Worm (Caenorhabditis elegans): ENCODE data around the gene dlg-1.
A peak's percentile ranks its signal among the peaks of the same experiment; 100 is the strongest.

dlg-1 gene

ce11 chrX:5450773-5451447 is 28.6 kb upstream of the dlg-1 start, which contains the start of gene C25F6.6 (continued):
- 0 out of 2 replicates have a peak, but pooled peaks have one; percentile 50 for TF ChIP-seq Y56A3A.18 (GFP tag; IDR thresholded peaks at IDR 0.05)
- no peak for TF ChIP-seq mes-4 (tag; optimal IDR thresholded peaks at IDR 0.05)
- TF ChIP-seq F33H1.4 (GFP tag; IDR thresholded peaks at IDR 0.05), result no peak
- no peak for TF ChIP-seq nhr-179 (tag; optimal IDR thresholded peaks at IDR 0.05)
- TF ChIP-seq ztf-18 (tag; optimal IDR thresholded peaks at IDR 0.05), result peak; percentile 43
- TF ChIP-seq lin-35 (GFP tag; optimal IDR thresholded peaks at IDR 0.05), result no peak
- no peak for TF ChIP-seq madf-3 (GFP tag; IDR thresholded peaks at IDR 0.05)
- TF ChIP-seq Y79H2A.3 (GFP tag; conservative IDR thresholded peaks at IDR 0.05), result no peak
- TF ChIP-seq F49E8.2 (tag; optimal IDR thresholded peaks at IDR 0.05; ENCODE audit: insufficient read depth), result no peak
- no peak for TF ChIP-seq ets-4 (GFP tag; optimal IDR thresholded peaks at IDR 0.05)
- peak; percentile 37 for TF ChIP-seq ZK185.1 (tag; optimal IDR thresholded peaks at IDR 0.05; ENCODE audit: poor library complexity, severe bottlenecking)
- TF ChIP-seq akir-1 (GFP tag; optimal IDR thresholded peaks at IDR 0.05), result no peak
- TF ChIP-seq egl-18 (GFP tag; IDR thresholded peaks at IDR 0.05), result no peak
- no peak for TF ChIP-seq ceh-27 (GFP tag; optimal IDR thresholded peaks at IDR 0.05)
- no peak for TF ChIP-seq Y53G8AR.9 (GFP tag; conservative IDR thresholded peaks at IDR 0.05)
- TF ChIP-seq sdz-38 (tag; optimal IDR thresholded peaks at IDR 0.05), result no peak
- no peak for TF ChIP-seq attf-3 (GFP tag; conservative IDR thresholded peaks at IDR 0.05)
- peak; percentile 77; the same call in 1 of the 2 replicates for TF ChIP-seq dox-1 (GFP tag; IDR thresholded peaks at IDR 0.05)
- TF ChIP-seq dpl-1 (GFP tag; optimal IDR thresholded peaks at IDR 0.05), result no peak
- TF ChIP-seq nhr-120 (GFP tag; IDR thresholded peaks at IDR 0.05), result no peak
- TF ChIP-seq egl-44 (GFP tag; IDR thresholded peaks at IDR 0.05), result peak; percentile 57; the same call in 1 of the 2 replicates
- no peak for TF ChIP-seq hlh-26 (GFP tag; conservative IDR thresholded peaks at IDR 0.05)
- TF ChIP-seq efl-1 (GFP tag; optimal IDR thresholded peaks at IDR 0.05), result no peak
- TF ChIP-seq tlf-1 (GFP tag; optimal IDR thresholded peaks at IDR 0.05), result no peak
- no peak for TF ChIP-seq F39B2.1 (GFP tag; IDR thresholded peaks at IDR 0.05)
- TF ChIP-seq lsl-1 (GFP tag; optimal IDR thresholded peaks at IDR 0.05), result no peak
- no peak for TF ChIP-seq nfya-2 (GFP tag; IDR thresholded peaks at IDR 0.05)
- no peak for TF ChIP-seq ceh-100 (GFP tag; IDR thresholded peaks at IDR 0.05)
- TF ChIP-seq athp-1 (tag; optimal IDR thresholded peaks at IDR 0.05), result no peak
- TF ChIP-seq let-526 (GFP tag; IDR thresholded peaks at IDR 0.05), result no peak

DNA sequence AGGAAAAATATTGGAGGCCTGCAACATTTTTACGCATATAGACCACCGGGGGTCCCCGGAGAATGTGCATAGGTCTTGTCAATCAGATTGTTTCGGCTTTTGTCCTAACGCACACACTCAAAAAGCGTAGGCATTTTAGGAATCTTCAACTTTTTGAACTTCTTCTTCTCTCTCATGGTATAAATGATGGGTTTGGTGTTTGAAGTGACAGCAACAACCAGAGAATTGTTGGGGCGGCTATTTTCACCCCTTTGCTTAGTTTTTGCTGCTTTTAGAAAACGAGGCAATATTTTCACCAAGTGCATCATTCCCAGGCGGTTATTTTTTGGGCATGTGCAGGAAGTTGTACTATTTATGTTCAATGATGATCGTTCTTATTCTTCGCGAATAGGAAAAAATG is 27.8 kb upstream of the dlg-1 start:
- no peak for TF ChIP-seq hsf-1 (GFP tag; IDR thresholded peaks at IDR 0.05)
- no peak for TF ChIP-seq chd-7 (tag; optimal IDR thresholded peaks at IDR 0.05)
- no peak for TF ChIP-seq B0035.1 (tag; optimal IDR thresholded peaks at IDR 0.05)
- TF ChIP-seq nfyb-1 (GFP tag; IDR thresholded peaks at IDR 0.05), result no peak
- no peak for TF ChIP-seq dox-1 (GFP tag; IDR thresholded peaks at IDR 0.05)
- TF ChIP-seq Y67H2A.10 (GFP tag; conservative IDR thresholded peaks at IDR 0.05), result no peak
- no peak for TF ChIP-seq attf-3 (GFP tag; conservative IDR thresholded peaks at IDR 0.05)
- TF ChIP-seq ceh-91 (GFP tag; IDR thresholded peaks at IDR 0.05), result no peak

DNA sequence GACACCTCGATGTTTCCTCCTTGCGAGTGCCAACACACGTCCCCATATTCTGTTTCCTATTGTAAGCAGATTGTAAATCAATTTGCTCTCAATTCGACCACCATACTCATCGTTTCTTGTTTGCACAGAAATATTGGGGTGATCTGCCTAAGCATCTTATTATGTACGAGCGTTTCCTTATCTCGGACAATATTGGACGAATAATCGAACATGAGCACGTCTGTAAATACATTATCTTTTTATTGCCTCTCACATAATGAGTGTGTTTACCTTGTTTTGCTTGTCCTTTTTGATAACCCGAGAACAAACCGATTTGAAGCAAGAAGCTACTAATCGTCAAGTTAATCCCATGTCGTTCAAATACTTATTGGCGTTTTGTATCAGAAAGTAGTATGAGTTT is 24.4 kb upstream of the dlg-1 start:
- no peak for TF ChIP-seq ztf-25 (GFP tag; IDR thresholded peaks at IDR 0.05)
- TF ChIP-seq bed-2 (GFP tag; IDR thresholded peaks at IDR 0.05), result no peak
- no peak for TF ChIP-seq snpc-1.1 (tag; optimal IDR thresholded peaks at IDR 0.05; ENCODE audit: insufficient read depth)
- TF ChIP-seq mes-4 (tag; optimal IDR thresholded peaks at IDR 0.05), result no peak
- no peak for TF ChIP-seq ceh-58 (GFP tag; IDR thresholded peaks at IDR 0.05)
- no peak for TF ChIP-seq mxl-1 (tag; optimal IDR thresholded peaks at IDR 0.05)
- TF ChIP-seq F39B2.1 (GFP tag; IDR thresholded peaks at IDR 0.05), result no peak

Measured in whole organism, young adult.